Fruit fly (Drosophila melanogaster): ENCODE measurements around the gene CG9743.

CG9743 gene

dm6 chr3R:30189836-30190235 lies 13.0 kb downstream of the CG9743 start (continued):
- TF ChIP-seq fd3F (GFP tag; optimal IDR thresholded peaks at IDR 0.05) = peak; percentile 53
- TF ChIP-seq hkb (optimal IDR thresholded peaks at IDR 0.05) = no peak
- peak; percentile 88 for TF ChIP-seq hkb (GFP tag; IDR thresholded peaks at IDR 0.05)
- TF ChIP-seq gro (GFP tag; optimal IDR thresholded peaks at IDR 0.05) = no peak
- TF ChIP-seq Sry-β (GFP tag; optimal IDR thresholded peaks at IDR 0.05) = no peak
- TF ChIP-seq exex (tag; optimal IDR thresholded peaks at IDR 0.05) = peak; percentile 15
- peak; percentile 20 for TF ChIP-seq jumu (GFP tag; optimal IDR thresholded peaks at IDR 0.05)
- no peak for TF ChIP-seq YL-1 (GFP tag; optimal IDR thresholded peaks at IDR 0.05)
- peak; percentile 31 for TF ChIP-seq sug (tag; optimal IDR thresholded peaks at IDR 0.05)
- peak; percentile 62 for TF ChIP-seq onecut (GFP tag; IDR thresholded peaks at IDR 0.05)
- TF ChIP-seq lilli (GFP tag; optimal IDR thresholded peaks at IDR 0.05) = peak; percentile 50
- TF ChIP-seq Dad (GFP tag; optimal IDR thresholded peaks at IDR 0.05) = peak; percentile 68
- peak; percentile 72; the same call in 2 of the 3 replicates for TF ChIP-seq jigr1 (GFP tag; IDR thresholded peaks at IDR 0.05)
- TF ChIP-seq CG8478 (optimal IDR thresholded peaks at IDR 0.05) = no peak
- TF ChIP-seq CG10147 (GFP tag; optimal IDR thresholded peaks at IDR 0.05) = peak; percentile 50
- TF ChIP-seq CG17568 (GFP tag; optimal IDR thresholded peaks at IDR 0.05) = peak; percentile 30
- no peak for TF ChIP-seq ato (GFP tag; IDR thresholded peaks at IDR 0.05; ENCODE audit: partially characterized antibody)
- TF ChIP-seq CG2202 (tag; optimal IDR thresholded peaks at IDR 0.05) = no peak
- peak; percentile 89 for TF ChIP-seq vvl (GFP tag; IDR thresholded peaks at IDR 0.05)
- TF ChIP-seq CkIIα-i1 (GFP tag; IDR thresholded peaks at IDR 0.05) = 0 out of 2 replicates have a peak, but pooled peaks have one; percentile 13
- peak; percentile 72 for TF ChIP-seq Abd-B (GFP tag; optimal IDR thresholded peaks at IDR 0.05)
- no peak for TF ChIP-seq prd (optimal IDR thresholded peaks at IDR 0.05)
- peak; percentile 88 for TF ChIP-seq prd (GFP tag; IDR thresholded peaks at IDR 0.05)
- peak; percentile 34 for TF ChIP-seq CG31365 (tag; optimal IDR thresholded peaks at IDR 0.05)
- TF ChIP-seq sqz (GFP tag; optimal IDR thresholded peaks at IDR 0.05) = peak; percentile 49
- TF ChIP-seq unc-4 (GFP tag; IDR thresholded peaks at IDR 0.05; ENCODE audit: partially characterized antibody) = no peak
- TF ChIP-seq tx (GFP tag; optimal IDR thresholded peaks at IDR 0.05) = peak; percentile 4
- peak; percentile 58 for TF ChIP-seq nerfin-1 (tag; optimal IDR thresholded peaks at IDR 0.05)
- TF ChIP-seq CG10267 (tag; optimal IDR thresholded peaks at IDR 0.05) = peak; percentile 52
- no peak for TF ChIP-seq tup (GFP tag; optimal IDR thresholded peaks at IDR 0.05)
- peak; percentile 67 for TF ChIP-seq CG11247 (GFP tag; IDR thresholded peaks at IDR 0.05)
- peak; percentile 61; the same call in 1 of the 3 replicates for TF ChIP-seq CG11560 (tag; IDR thresholded peaks at IDR 0.05)
- peak; percentile 44 for TF ChIP-seq Mes4 (GFP tag; optimal IDR thresholded peaks at IDR 0.05)
- TF ChIP-seq Elba2 (GFP tag; optimal IDR thresholded peaks at IDR 0.05) = no peak
- peak; percentile 6 for TF ChIP-seq slou (GFP tag; optimal IDR thresholded peaks at IDR 0.05)
- TF ChIP-seq yki (optimal IDR thresholded peaks at IDR 0.05) = no peak
- no peak for TF ChIP-seq CG34224 (GFP tag; IDR thresholded peaks at IDR 0.05; ENCODE audit: partially characterized antibody)
- peak; percentile 35; the same call in 1 of the 2 replicates for TF ChIP-seq al (GFP tag; IDR thresholded peaks at IDR 0.05)
- peak; percentile 61 for TF ChIP-seq CG6254 (GFP tag; optimal IDR thresholded peaks at IDR 0.05)
- no peak for TF ChIP-seq CG14965 (GFP tag; optimal IDR thresholded peaks at IDR 0.05; ENCODE audit: borderline replicate concordance)
- no peak for TF ChIP-seq Trl (optimal IDR thresholded peaks at IDR 0.05)
- TF ChIP-seq Trl (GFP tag; optimal IDR thresholded peaks at IDR 0.05) = peak; percentile 33
- peak; percentile 52 for TF ChIP-seq klu (GFP tag; IDR thresholded peaks at IDR 0.05)
- TF ChIP-seq ttk (GFP tag; IDR thresholded peaks at IDR 0.05) = peak; percentile 80
- no peak for TF ChIP-seq CG34376 (GFP tag; optimal IDR thresholded peaks at IDR 0.05)
- TF ChIP-seq Lhr (GFP tag; optimal IDR thresholded peaks at IDR 0.05) = peak; percentile 19
- TF ChIP-seq wek (GFP tag; optimal IDR thresholded peaks at IDR 0.05) = peak; percentile 28
- TF ChIP-seq CG13424 (tag; optimal IDR thresholded peaks at IDR 0.05) = peak; percentile 76
- peak; percentile 47 for TF ChIP-seq scrt (GFP tag; optimal IDR thresholded peaks at IDR 0.05)
- peak; percentile 54 to 70 for TF ChIP-seq chif (GFP tag; optimal IDR thresholded peaks at IDR 0.05)
- peak; percentile 54 for TF ChIP-seq CG7556 (GFP tag; optimal IDR thresholded peaks at IDR 0.05)
- TF ChIP-seq CG10321 (GFP tag; IDR thresholded peaks at IDR 0.05) = no peak

All from whole organism, embryonic.